Fruit fly (Drosophila melanogaster) whole organism, embryonic: ENCODE data around the gene CG2059.

ENCODE experiments used
- CG11695 ChIP-seq: fragments of 200-800 bp; sonication (Bioruptor generic); IDR thresholded peaks from 3 replicates; pipeline ENCODE4 v1.3.6; 2022; ENCODE audit warnings: missing biosample characterization, missing genetic modification characterization
- CG12071 ChIP-seq: fragments of 200-800 bp; sonication (Bioruptor generic); optimal IDR thresholded peaks from 3 replicates; lab custom pipeline; 2018; ENCODE audit warnings: missing biosample characterization, mild to moderate bottlenecking, missing genetic modification characterization
- CG13287 ChIP-seq: fragments of 200-800 bp; sonication (Bioruptor generic); IDR thresholded peaks from 2 replicates; pipeline ENCODE4 v1.3.6; 2022; ENCODE audit warnings: missing biosample characterization, missing genetic modification characterization; ENCODE audit not compliant: partially characterized antibody
- CG13624 ChIP-seq: fragments of 200-800 bp; sonication (Bioruptor generic); optimal IDR thresholded peaks from 2 replicates; lab custom pipeline; 2016; ENCODE audit warnings: missing biosample characterization, missing genetic modification characterization
- CG14965 ChIP-seq: fragments of 200-800 bp; sonication (Bioruptor generic); optimal IDR thresholded peaks from 2 replicates; lab custom pipeline; 2016; ENCODE audit warnings: missing biosample characterization, missing genetic modification characterization, borderline replicate concordance
- CG1529 ChIP-seq: fragments of 200-800 bp; sonication (Bioruptor generic); optimal IDR thresholded peaks from 3 replicates; lab custom pipeline; 2018; ENCODE audit warnings: missing biosample characterization, missing genetic modification characterization
- CG15696 ChIP-seq: fragments of 200-800 bp; sonication (Bioruptor generic); optimal IDR thresholded peaks from 2 replicates; lab custom pipeline; 2019; ENCODE audit warnings: missing biosample characterization, mild to moderate bottlenecking, missing genetic modification characterization, moderate library complexity
- CG16813 ChIP-seq: fragments of 200-800 bp; sonication (Bioruptor generic); IDR thresholded peaks from 3 replicates; pipeline ENCODE4 v1.3.6; 2022; ENCODE audit warnings: missing biosample characterization, missing genetic modification characterization; ENCODE audit not compliant: partially characterized antibody
- CG16815 ChIP-seq: fragments of 200-800 bp; sonication (Bioruptor generic); optimal IDR thresholded peaks from 3 replicates; lab custom pipeline; 2017; ENCODE audit warnings: missing biosample characterization, mild to moderate bottlenecking, missing genetic modification characterization
- CG17385 ChIP-seq: fragments of 200-800 bp; sonication (Bioruptor generic); optimal IDR thresholded peaks from 3 replicates; lab custom pipeline; 2018; ENCODE audit warnings: missing biosample characterization, mild to moderate bottlenecking, missing genetic modification characterization
- CG17568 ChIP-seq: fragments of 200-800 bp; sonication (Bioruptor generic); optimal IDR thresholded peaks from 2 replicates; lab custom pipeline; 2018; ENCODE audit warnings: missing biosample characterization, mild to moderate bottlenecking, missing genetic modification characterization, moderate library complexity
- CG30431 ChIP-seq: fragments of 200-800 bp; sonication (Bioruptor generic); optimal IDR thresholded peaks from 2 replicates; lab custom pipeline; 2017; ENCODE audit warnings: missing biosample characterization, missing genetic modification characterization
- CG33213 ChIP-seq: fragments of 200-800 bp; sonication (Bioruptor generic); optimal IDR thresholded peaks from 3 replicates; lab custom pipeline; 2016; ENCODE audit warnings: missing biosample characterization, missing genetic modification characterization
- CG3407 ChIP-seq: fragments of 200-800 bp; sonication (Bioruptor generic); optimal IDR thresholded peaks from 2 replicates; lab custom pipeline; 2018; ENCODE audit warnings: missing biosample characterization, mild to moderate bottlenecking, missing genetic modification characterization
- CG42726 ChIP-seq: fragments of 200-800 bp; sonication (Bioruptor generic); IDR thresholded peaks from 2 replicates; pipeline ENCODE4 v1.3.6; 2022; ENCODE audit warnings: missing biosample characterization, missing genetic modification characterization; ENCODE audit not compliant: partially characterized antibody
- CG4360 ChIP-seq: fragments of 200-800 bp; sonication (Bioruptor generic); IDR thresholded peaks from 2 replicates; pipeline ENCODE4 v1.3.6; 2022; ENCODE audit warnings: missing biosample characterization, missing genetic modification characterization
- CG5180 ChIP-seq: fragments of 200-800 bp; sonication (Bioruptor generic); optimal IDR thresholded peaks from 3 replicates; lab custom pipeline; 2017; ENCODE audit warnings: missing biosample characterization, missing genetic modification characterization, mild to moderate bottlenecking, moderate library complexity, missing genetic modification reagents
- CG8089 ChIP-seq: fragments of 200-800 bp; sonication (Bioruptor generic); optimal IDR thresholded peaks from 3 replicates; lab custom pipeline; 2016; ENCODE audit warnings: missing biosample characterization, missing genetic modification characterization
- CG9727 ChIP-seq: fragments of 200-800 bp; sonication (Bioruptor generic); optimal IDR thresholded peaks from 3 replicates; lab custom pipeline; 2017; ENCODE audit warnings: missing biosample characterization, mild to moderate bottlenecking, missing genetic modification characterization
- CG9817 ChIP-seq: fragments of 200-800 bp; sonication (Bioruptor generic); optimal IDR thresholded peaks from 2 replicates; lab custom pipeline; 2018; ENCODE audit warnings: missing biosample characterization, mild to moderate bottlenecking, missing genetic modification characterization, moderate library complexity
- CG9932 ChIP-seq: fragments of 200-800 bp; sonication (Bioruptor generic); IDR thresholded peaks from 2 replicates; pipeline ENCODE4 v1.3.6; 2022; ENCODE audit warnings: missing biosample characterization, missing genetic modification characterization
- CrebB ChIP-seq: fragments of 200-800 bp; sonication (Bioruptor generic); optimal IDR thresholded peaks from 3 replicates; lab custom pipeline; 2018; ENCODE audit warnings: missing biosample characterization, mild to moderate bottlenecking, missing genetic modification characterization
- Ets65A ChIP-seq: fragments of 200-800 bp; sonication (Bioruptor generic); peaks from one replicate; lab custom pipeline; 2016; ENCODE audit warnings: missing biosample characterization, missing genetic modification characterization
- H2.0 ChIP-seq: fragments of 200-800 bp; sonication (Bioruptor generic); IDR thresholded peaks from 2 replicates; pipeline ENCODE4 v1.3.6; 2022; ENCODE audit warnings: missing biosample characterization, missing genetic modification characterization
- Hr3 ChIP-seq: fragments of 200-800 bp; sonication (Bioruptor generic); optimal IDR thresholded peaks from 3 replicates; lab custom pipeline; 2016; ENCODE audit warnings: missing biosample characterization, missing genetic modification characterization
- MTF-1 ChIP-seq: fragments of 200-800 bp; sonication (Bioruptor generic); optimal IDR thresholded peaks from 2 replicates; lab custom pipeline; 2018; ENCODE audit warnings: missing biosample characterization, mild to moderate bottlenecking, missing genetic modification characterization, borderline replicate concordance
- Meics ChIP-seq: fragments of 200-800 bp; sonication (Bioruptor generic); optimal IDR thresholded peaks from 2 replicates; lab custom pipeline; 2017; ENCODE audit warnings: missing biosample characterization, mild to moderate bottlenecking, missing genetic modification characterization
- Poxn ChIP-seq: fragments of 200-800 bp; sonication (Bioruptor generic); IDR thresholded peaks from 2 replicates; pipeline ENCODE4 v1.3.6; 2022; ENCODE audit warnings: missing biosample characterization, missing genetic modification characterization
- Ravus ChIP-seq: fragments of 200-800 bp; sonication (Bioruptor generic); IDR thresholded peaks from 2 replicates; pipeline ENCODE4 v1.3.6; 2022; ENCODE audit warnings: missing biosample characterization, missing genetic modification characterization
- Tbp ChIP-seq: fragments of >200 bp; optimal IDR thresholded peaks from 2 replicates; lab custom pipeline; 2018; ENCODE audit warnings: missing biosample characterization, missing genetic modification characterization
- aop ChIP-seq: fragments of 200-800 bp; sonication (Bioruptor generic); IDR thresholded peaks from 2 replicates; pipeline ENCODE4 v1.3.6; 2022; ENCODE audit warnings: missing biosample characterization, missing genetic modification characterization
- bsh ChIP-seq, 2 experiments: fragments of 200-800 bp; sonication (Bioruptor generic); optimal IDR thresholded peaks; 2 replicates each; lab custom pipeline; 2017 to 2018; ENCODE audit warnings: mild to moderate bottlenecking in 2 of 2, missing biosample characterization in 2 of 2, missing genetic modification characterization in 2 of 2, moderate library complexity in 1 of 2
- cad ChIP-seq: fragments of >200 bp; optimal IDR thresholded peaks from 2 replicates; lab custom pipeline; 2017; ENCODE audit warnings: missing biosample characterization, missing genetic modification characterization
- cg ChIP-seq: fragments of 200-800 bp; sonication (Bioruptor generic); optimal IDR thresholded peaks from 3 replicates; lab custom pipeline; 2019; ENCODE audit warnings: missing biosample characterization, mild to moderate bottlenecking, missing genetic modification characterization, moderate library complexity
- dan ChIP-seq: fragments of 200-800 bp; sonication (Bioruptor generic); IDR thresholded peaks from 2 replicates; pipeline ENCODE4 v1.3.6; 2022; ENCODE audit warnings: missing biosample characterization, missing genetic modification characterization
- ems ChIP-seq: fragments of 200-800 bp; sonication (Bioruptor generic); optimal IDR thresholded peaks from 3 replicates; lab custom pipeline; 2016; ENCODE audit warnings: missing biosample characterization, missing genetic modification characterization
- fru ChIP-seq: fragments of >200 bp; optimal IDR thresholded peaks from 2 replicates; lab custom pipeline; 2017
- gce ChIP-seq: fragments of 200-800 bp; sonication (Bioruptor generic); IDR thresholded peaks from 3 replicates; pipeline ENCODE4 v1.3.6; 2022; ENCODE audit warnings: missing biosample characterization, missing genetic modification characterization
- gfzf ChIP-seq: fragments of 200-800 bp; sonication (Bioruptor generic); optimal IDR thresholded peaks from 2 replicates; lab custom pipeline; 2016; ENCODE audit warnings: missing biosample characterization, mild to moderate bottlenecking, missing genetic modification characterization, moderate library complexity
- gro ChIP-seq: fragments of 200-800 bp; sonication (Bioruptor generic); optimal IDR thresholded peaks from 2 replicates; lab custom pipeline; 2016; ENCODE audit warnings: missing biosample characterization, missing genetic modification characterization
- gsb ChIP-seq: fragments of 200-800 bp; sonication (Bioruptor generic); IDR thresholded peaks from 2 replicates; pipeline ENCODE4 v1.3.6; 2022; ENCODE audit warnings: missing biosample characterization, missing genetic modification characterization
- hbn ChIP-seq: fragments of 200-800 bp; sonication (Bioruptor generic); IDR thresholded peaks from 2 replicates; pipeline ENCODE4 v1.3.6; 2022; ENCODE audit warnings: missing biosample characterization, missing genetic modification characterization; ENCODE audit not compliant: partially characterized antibody
- kah ChIP-seq: fragments of 200-800 bp; sonication (Bioruptor generic); optimal IDR thresholded peaks from 2 replicates; lab custom pipeline; 2018; ENCODE audit warnings: missing biosample characterization, mild to moderate bottlenecking, missing genetic modification characterization
- mld ChIP-seq: fragments of 200-800 bp; sonication (Bioruptor generic); IDR thresholded peaks from 3 replicates; pipeline ENCODE4 v1.3.6; 2022; ENCODE audit warnings: missing biosample characterization, missing genetic modification characterization; ENCODE audit not compliant: partially characterized antibody
- odd ChIP-seq: fragments of 200-800 bp; sonication (Bioruptor generic); optimal IDR thresholded peaks from 2 replicates; lab custom pipeline; 2017; ENCODE audit warnings: missing biosample characterization, mild to moderate bottlenecking, missing genetic modification characterization
- pan ChIP-seq, 4 experiments: fragments of >200 bp in 3 of 4; fragments of 200-800 bp in 1 of 4; sonication (Bioruptor generic) in 1 of 4; optimal IDR thresholded peaks in 3 of 4; IDR thresholded peaks in 1 of 4; 2 replicates each; pipeline versions ENCODE4 v1.3.6 to Lab custom; 2017 to 2022; ENCODE audit warnings: missing biosample characterization in 2 of 4, missing genetic modification characterization in 2 of 4, mixed read lengths in 1 of 4
- stwl ChIP-seq: fragments of 200-800 bp; sonication (Bioruptor generic); optimal IDR thresholded peaks from 3 replicates; lab custom pipeline; 2018; ENCODE audit warnings: missing biosample characterization, mild to moderate bottlenecking, missing genetic modification characterization, moderate library complexity
- zf30C ChIP-seq: fragments of 200-800 bp; sonication (Bioruptor generic); optimal IDR thresholded peaks from 3 replicates; lab custom pipeline; 2018; ENCODE audit warnings: missing biosample characterization, mild to moderate bottlenecking, missing genetic modification characterization

Gene CG2059

DNA sequence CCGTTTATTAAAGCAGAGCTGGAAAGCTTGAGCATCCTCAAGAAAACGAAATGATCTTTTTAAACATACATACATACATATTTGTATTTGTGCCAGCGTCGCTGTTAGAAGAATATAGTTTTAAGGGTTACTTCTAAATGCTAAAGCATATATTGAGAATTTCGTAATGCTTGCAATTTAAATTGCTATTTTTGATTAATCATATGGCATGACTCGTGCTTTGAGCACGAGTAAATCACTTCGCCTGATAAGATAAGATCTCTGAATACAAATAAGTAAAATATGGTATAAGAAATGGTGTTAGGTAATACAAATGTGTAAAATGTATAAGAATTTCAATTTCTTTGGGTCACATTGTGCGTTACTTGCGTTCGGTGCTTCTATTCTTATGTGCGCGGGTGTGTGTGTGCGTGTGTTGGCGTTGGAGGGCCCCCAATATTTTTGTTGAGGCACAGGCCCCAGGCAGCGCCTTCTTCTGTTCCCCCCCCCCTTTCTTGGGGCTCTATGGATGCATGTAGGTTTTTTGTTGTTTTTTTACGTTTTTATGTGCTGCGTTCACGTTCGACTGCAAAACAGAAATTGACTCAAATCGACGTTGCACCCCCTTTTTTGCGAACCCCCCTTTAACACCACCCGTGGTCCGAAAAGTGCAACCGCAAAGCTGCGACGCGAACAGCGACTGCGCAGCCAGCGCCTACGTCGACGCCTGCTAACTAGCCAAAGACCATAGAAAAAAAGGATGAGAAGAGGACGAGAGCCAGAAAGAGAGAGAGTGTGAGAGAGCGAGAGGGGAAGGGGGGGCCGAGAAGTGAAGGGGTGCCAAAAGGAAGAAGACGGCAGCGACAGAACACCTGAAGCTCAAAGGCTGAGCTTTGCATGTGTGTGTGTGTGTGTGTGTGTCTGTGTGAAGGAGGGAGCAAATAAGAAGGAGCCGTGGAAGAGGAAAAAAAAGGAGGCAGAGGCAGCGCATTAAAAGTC is 15.5 kb downstream of the CG2059 start (continued):
- TF ChIP-seq stwl (tag; lab: Kevin White, UChicago) (no peak), gce (GFP tag; lab: Robert Waterston, UW) (peak; percentile 67; the same call in 1 of the 3 replicates), CG42726 (GFP tag; lab: Robert Waterston, UW) (no peak), CG9932 (GFP tag; lab: Robert Waterston, UW) (no peak), ems (no peak), cg (no peak), CG1529 (peak; percentile 72), zf30C (GFP tag; lab: Kevin White, UChicago) (no peak), CG13287 (GFP tag; lab: Robert Waterston, UW) (no peak), CG13624 (GFP tag; lab: Kevin White, UChicago) (peak; percentile 18), Poxn (no peak), cad (GFP tag; lab: Kevin White, UChicago) (no peak), Meics (peak; percentile 56), gfzf (GFP tag; lab: Kevin White, UChicago) (no peak), CG30431 (GFP tag; lab: Kevin White, UChicago) (peak; percentile 29), CG12071 (GFP tag; lab: Kevin White, UChicago) (no peak), CG8089 (GFP tag; lab: Kevin White, UChicago) (no peak), MTF-1 (no peak), CG9727 (peak; percentile 74), CrebB (tag; lab: Kevin White, UChicago) (no peak), H2.0 (GFP tag; lab: Robert Waterston, UW) (no peak), mld (no peak), CG3407 (GFP tag; lab: Kevin White, UChicago) (no peak), Tbp (no peak), CG16815 (GFP tag; lab: Kevin White, UChicago) (peak; percentile 67), bsh (GFP tag; optimal IDR thresholded peaks at IDR 0.05; lab: Kevin White, UChicago) (peak; percentile 43 to 69), CG15696 (tag; lab: Kevin White, UChicago) (peak; percentile 41), CG4360 (GFP tag; lab: Robert Waterston, UW) (peak; percentile 39; the same call in 1 of the 2 replicates), CG9817 (tag; lab: Kevin White, UChicago) (peak; percentile 22), CG5180 (GFP tag; lab: Kevin White, UChicago) (peak; percentile 50), aop (GFP tag; lab: Robert Waterston, UW) (no peak; the same call in 1 of the 2 replicates), Ets65A (GFP tag; lab: Kevin White, UChicago) (peak; percentile 93), gsb (GFP tag; lab: Robert Waterston, UW) (no peak), gro (GFP tag; lab: Kevin White, UChicago) (no peak), odd (GFP tag; lab: Kevin White, UChicago) (peak; percentile 64), dan (GFP tag; lab: Robert Waterston, UW) (no peak), CG16813 (GFP tag; lab: Robert Waterston, UW) (no peak), kah (GFP tag; lab: Kevin White, UChicago) (no peak), Ravus (GFP tag; lab: Robert Waterston, UW) (no peak), CG33213 (GFP tag; lab: Kevin White, UChicago) (no peak), fru (lab: Kevin White, UChicago) (no peak), CG14965 (GFP tag; lab: Kevin White, UChicago) (no peak), CG17568 (no peak), CG11695 (GFP tag; lab: Robert Waterston, UW) (no peak), hbn (no peak), CG17385 (GFP tag; lab: Kevin White, UChicago) (no peak), pan (optimal IDR thresholded peaks at IDR 0.05; lab: Kevin White, UChicago) (no peak), pan (GFP tag; optimal IDR thresholded peaks at IDR 0.05 in 1 of 2, IDR thresholded peaks at IDR 0.05 in 1 of 2) (peak in 1 of 2 experiments; percentile 73), Hr3 (GFP tag; lab: Kevin White, UChicago) (peak; percentile 56)
